Worm (Caenorhabditis elegans) whole organism, L4 larva: Measurements from ENCODE around the gene daf-5.

Experiments used
- D1046.2 ChIP-seq: fragments of 200-800 bp; sonication (Bioruptor generic); IDR thresholded peaks from 2 replicates; pipeline ENCODE4 v1.3.6; 2022; ENCODE audit warnings: missing genetic modification characterization, missing compliant biosample characterization
- F10B5.3 ChIP-seq: sonication (generic microtip); optimal IDR thresholded peaks from 2 replicates; lab custom pipeline; 2016; ENCODE audit warnings: mild to moderate bottlenecking, missing genetic modification characterization, missing compliant biosample characterization
- F26F4.8 ChIP-seq: fragments of 200-800 bp; sonication (Bioruptor generic); conservative IDR thresholded peaks from 2 replicates; pipeline ENCODE4 v1.3.6; 2022; ENCODE audit warnings: missing genetic modification characterization, missing compliant biosample characterization
- F37D6.2 ChIP-seq: sonication (generic microtip); optimal IDR thresholded peaks from 2 replicates; lab custom pipeline; 2016; ENCODE audit warnings: mild to moderate bottlenecking, missing genetic modification characterization, missing compliant biosample characterization
- F44E2.7 ChIP-seq: fragments of 200-800 bp; sonication (Bioruptor generic); IDR thresholded peaks from 2 replicates; pipeline ENCODE4 v2.1.2; 2022; ENCODE audit warnings: missing genetic modification characterization, missing compliant biosample characterization
- Y5F2A.4 ChIP-seq: fragments of 200-800 bp; sonication (Bioruptor generic); optimal IDR thresholded peaks from 2 replicates; lab custom pipeline; 2018; ENCODE audit warnings: mild to moderate bottlenecking, missing genetic modification characterization, missing compliant biosample characterization
- Y75B8A.6 ChIP-seq: fragments of 200-800 bp; sonication (Bioruptor generic); IDR thresholded peaks from 2 replicates; pipeline ENCODE4 v1.3.6; 2022; ENCODE audit warnings: missing genetic modification reagents, missing genetic modification characterization, missing compliant biosample characterization
- ZK337.2 ChIP-seq: fragments of 200-800 bp; sonication (Bioruptor generic); IDR thresholded peaks from 2 replicates; pipeline ENCODE4 v1.3.6; 2022; ENCODE audit warnings: missing genetic modification reagents, missing genetic modification characterization, missing compliant biosample characterization
- ZK546.5 ChIP-seq, 2 experiments: sonication (generic microtip); optimal IDR thresholded peaks; 2 replicates each; lab custom pipeline; 2017; ENCODE audit warnings: missing biosample characterization in 2 of 2, missing genetic modification characterization in 2 of 2
- ama-1 ChIP-seq: fragments of 150-350 bp; optimal IDR thresholded peaks from 2 replicates; lab custom pipeline; 2014; ENCODE audit warnings: inconsistent platforms, mixed read lengths
- arid-1 ChIP-seq: fragments of 200-800 bp; sonication (Bioruptor generic); conservative IDR thresholded peaks from 2 replicates; pipeline ENCODE4 v1.3.6; 2022; ENCODE audit warnings: missing genetic modification reagents, missing genetic modification characterization, missing compliant biosample characterization
- attf-4 ChIP-seq: sonication (generic microtip); optimal IDR thresholded peaks from 3 replicates; lab custom pipeline; 2017; ENCODE audit warnings: missing biosample characterization, missing genetic modification characterization
- ces-1 ChIP-seq: fragments of 150-350 bp; sonication (generic microtip); optimal IDR thresholded peaks from 4 replicates; lab custom pipeline; 2014; ENCODE audit warnings: missing biosample characterization, missing genetic modification reagents, missing genetic modification characterization
- ctbp-1 ChIP-seq: fragments of 200-800 bp; sonication (Bioruptor generic); IDR thresholded peaks from 2 replicates; pipeline ENCODE4 v1.3.6; 2022; ENCODE audit warnings: missing genetic modification reagents, missing genetic modification characterization, missing compliant biosample characterization
- daf-19 ChIP-seq: fragments of 200-800 bp; sonication (Bioruptor generic); conservative IDR thresholded peaks from 2 replicates; pipeline ENCODE4 v1.3.6; 2022; ENCODE audit warnings: missing genetic modification characterization, missing compliant biosample characterization
- dpl-1 ChIP-seq: fragments of 150-350 bp; optimal IDR thresholded peaks from 2 replicates; lab custom pipeline; 2014; ENCODE audit warnings: missing biosample characterization, missing genetic modification reagents, missing genetic modification characterization
- egl-27 ChIP-seq: sonication (generic microtip); optimal IDR thresholded peaks from 3 replicates; lab custom pipeline; 2017; ENCODE audit warnings: missing biosample characterization, missing genetic modification reagents, missing genetic modification characterization
- fos-1 ChIP-seq: fragments of 150-350 bp; optimal IDR thresholded peaks from 2 replicates; lab custom pipeline; 2014; ENCODE audit warnings: missing biosample characterization, missing genetic modification characterization
- hif-1 ChIP-seq, 2 experiments: sonication (generic microtip); optimal IDR thresholded peaks; 2 replicates each; lab custom pipeline; 2016 to 2017; ENCODE audit warnings: missing compliant biosample characterization in 2 of 2, missing genetic modification characterization in 2 of 2, missing genetic modification reagents in 2 of 2, missing genotype in 2 of 2, mild to moderate bottlenecking in 1 of 2
- hlh-11 ChIP-seq: fragments of 200-800 bp; sonication (Bioruptor generic); optimal IDR thresholded peaks from 2 replicates; lab custom pipeline; 2018; ENCODE audit warnings: mild to moderate bottlenecking, missing genetic modification characterization, missing compliant biosample characterization
- lin-13 ChIP-seq: fragments of 150-350 bp; optimal IDR thresholded peaks from 2 replicates; lab custom pipeline; 2014; ENCODE audit warnings: missing biosample characterization, missing genetic modification reagents, missing genetic modification characterization
- lsy-2 ChIP-seq, 2 experiments: fragments of 150-350 bp in 1 of 2; sonication (generic microtip) in 1 of 2; optimal IDR thresholded peaks; 2 replicates each; lab custom pipeline; 2014 to 2017; ENCODE audit warnings: missing biosample characterization in 2 of 2, missing genetic modification characterization in 2 of 2
- mdt-29 ChIP-seq: fragments of 200-800 bp; sonication (Bioruptor generic); IDR thresholded peaks from 2 replicates; pipeline ENCODE4 v1.3.6; 2022; ENCODE audit warnings: missing genetic modification reagents, missing genetic modification characterization, missing compliant biosample characterization
- nhr-102 ChIP-seq: sonication (generic microtip); optimal IDR thresholded peaks from 2 replicates; lab custom pipeline; 2016; ENCODE audit warnings: mild to moderate bottlenecking, missing genetic modification characterization, moderate library complexity, missing compliant biosample characterization
- nhr-25 ChIP-seq: sonication (generic microtip); optimal IDR thresholded peaks from 2 replicates; lab custom pipeline; 2017; ENCODE audit warnings: missing genetic modification characterization, mild to moderate bottlenecking, missing compliant biosample characterization, antibody characterized with exemption, moderate library complexity, borderline replicate concordance; ENCODE audit not compliant: insufficient read depth
- nhr-28 ChIP-seq: fragments of 150-350 bp; optimal IDR thresholded peaks from 2 replicates; lab custom pipeline; 2014; ENCODE audit warnings: missing biosample characterization, missing genetic modification characterization
- nhr-41 ChIP-seq: fragments of 200-800 bp; sonication (Bioruptor generic); IDR thresholded peaks from 2 replicates; pipeline ENCODE4 v1.3.6; 2022; ENCODE audit warnings: missing genetic modification reagents, missing genetic modification characterization, missing compliant biosample characterization
- nhr-42 ChIP-seq: fragments of 200-800 bp; sonication (Bioruptor generic); IDR thresholded peaks from 2 replicates; pipeline ENCODE4 v1.3.6; 2022; ENCODE audit warnings: missing genetic modification characterization, missing compliant biosample characterization
- nhr-76 ChIP-seq: fragments of 150-350 bp; optimal IDR thresholded peaks from 2 replicates; lab custom pipeline; 2014; ENCODE audit warnings: missing biosample characterization, missing genetic modification characterization
- nhr-77 ChIP-seq: fragments of 150-350 bp; optimal IDR thresholded peaks from 2 replicates; lab custom pipeline; 2014; ENCODE audit warnings: missing biosample characterization, missing genetic modification characterization
- pha-4 ChIP-seq, 2 experiments: fragments of 150-350 bp in 1 of 2; fragments of 200-800 bp in 1 of 2; sonication (Bioruptor generic) in 1 of 2; IDR thresholded peaks in 1 of 2; optimal IDR thresholded peaks in 1 of 2; 2 replicates each; pipeline versions ENCODE4 v1.3.6 to Lab custom; 2014 to 2022; ENCODE audit warnings: missing genetic modification characterization in 2 of 2, missing genetic modification reagents in 2 of 2, missing biosample characterization in 1 of 2, missing compliant biosample characterization in 1 of 2
- rbr-2 ChIP-seq: sonication (generic microtip); optimal IDR thresholded peaks from 2 replicates; lab custom pipeline; 2016; ENCODE audit warnings: missing genotype, missing genetic modification characterization, missing compliant biosample characterization
- sdz-12 ChIP-seq: fragments of 200-800 bp; sonication (Bioruptor generic); optimal IDR thresholded peaks from 2 replicates; lab custom pipeline; 2018; ENCODE audit warnings: mild to moderate bottlenecking, missing genetic modification characterization, missing compliant biosample characterization
- set-16 ChIP-seq: fragments of 200-800 bp; sonication (Bioruptor generic); IDR thresholded peaks from 2 replicates; pipeline ENCODE4 v1.3.6; 2022; ENCODE audit warnings: missing genetic modification reagents, missing genetic modification characterization, missing compliant biosample characterization
- snpc-4 ChIP-seq: fragments of 150-350 bp; optimal IDR thresholded peaks from 2 replicates; lab custom pipeline; 2014; ENCODE audit warnings: missing biosample characterization, missing genetic modification characterization
- spr-3 ChIP-seq: fragments of 200-800 bp; sonication (Bioruptor generic); optimal IDR thresholded peaks from 2 replicates; lab custom pipeline; 2018; ENCODE audit warnings: mild to moderate bottlenecking, missing genetic modification characterization, missing compliant biosample characterization
- tag-97 ChIP-seq: fragments of 200-800 bp; sonication (Bioruptor generic); IDR thresholded peaks from 2 replicates; pipeline ENCODE4 v1.3.6; 2022; ENCODE audit warnings: missing genetic modification characterization, missing compliant biosample characterization
- tra-1 ChIP-seq: fragments of 200-800 bp; sonication (Bioruptor generic); IDR thresholded peaks from 2 replicates; pipeline ENCODE4 v1.3.6; 2022; ENCODE audit warnings: missing genetic modification reagents, missing genetic modification characterization, missing compliant biosample characterization
- unc-39 ChIP-seq: sonication (generic microtip); optimal IDR thresholded peaks from 2 replicates; lab custom pipeline; 2017; ENCODE audit warnings: missing biosample characterization, missing genetic modification characterization
- unc-62 ChIP-seq, 3 experiments: fragments of 150-350 bp in 1 of 3; sonication (generic microtip); optimal IDR thresholded peaks in 2 of 3; peaks in 1 of 3; 1 replicate in 1 of 3; 2 replicates in 2 of 3; lab custom pipeline; 2014 to 2017; ENCODE audit warnings: missing biosample characterization in 3 of 3, missing genetic modification characterization in 3 of 3, missing genetic modification reagents in 3 of 3, missing genotype in 1 of 3
- vab-7 ChIP-seq: fragments of 200-800 bp; sonication (Bioruptor generic); IDR thresholded peaks from 2 replicates; pipeline ENCODE4 v1.3.6; 2022; ENCODE audit warnings: missing genetic modification reagents, missing genetic modification characterization, missing compliant biosample characterization
- zfp-2 ChIP-seq: sonication (generic microtip); optimal IDR thresholded peaks from 2 replicates; lab custom pipeline; 2016; ENCODE audit warnings: mild to moderate bottlenecking, missing genetic modification characterization, missing compliant biosample characterization
- zfp-3 ChIP-seq: fragments of 200-800 bp; sonication (Bioruptor generic); conservative IDR thresholded peaks from 2 replicates; pipeline ENCODE4 v1.3.6; 2022; ENCODE audit warnings: missing genetic modification reagents, missing genetic modification characterization, missing compliant biosample characterization
- zip-11 ChIP-seq: fragments of 200-800 bp; sonication (Bioruptor generic); IDR thresholded peaks from 2 replicates; pipeline ENCODE4 v1.3.6; 2022; ENCODE audit warnings: missing genetic modification characterization, missing compliant biosample characterization

Gene daf-5

DNA sequence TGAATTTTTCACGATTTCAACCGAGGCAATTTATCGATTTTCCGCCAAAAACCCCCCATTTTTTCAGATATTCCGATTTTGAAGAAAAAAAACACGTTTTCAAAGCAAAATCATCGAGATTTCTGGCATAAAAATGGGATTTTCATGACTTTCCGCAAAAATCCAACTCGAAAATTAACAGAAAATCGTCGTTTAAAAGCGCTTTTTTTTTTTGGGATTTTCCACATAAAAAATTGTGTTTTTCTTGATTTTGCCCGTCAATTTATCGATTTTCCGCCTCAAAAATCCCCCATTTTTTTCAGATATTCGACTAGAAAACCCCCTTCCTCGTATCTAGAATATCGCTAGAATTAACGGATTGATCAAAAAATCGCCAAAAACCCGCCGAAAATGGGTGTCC, 16.5 kb upstream of the daf-5 start, which contains the start of gene xrn-1:
TSS of gene xrn-1 (plus strand) at position 301 of the 400 bp plus-strand sequence.
- TF ChIP-seq Y5F2A.4 (GFP tag; lab: Kevin White, UChicago) (no peak), snpc-4 (tag; lab: Kevin White, UChicago) (no peak), hlh-11 (no peak), lin-13 (GFP tag; lab: Kevin White, UChicago) (no peak), arid-1 (no peak), nhr-102 (tag; lab: Kevin White, UChicago) (no peak), pha-4 (GFP tag; IDR thresholded peaks at IDR 0.05; lab: Robert Waterston, UW) (no peak), pha-4 (tag; optimal IDR thresholded peaks at IDR 0.05; lab: Kevin White, UChicago) (no peak), ama-1 (lab: Kevin White, UChicago) (no peak)

DNA sequence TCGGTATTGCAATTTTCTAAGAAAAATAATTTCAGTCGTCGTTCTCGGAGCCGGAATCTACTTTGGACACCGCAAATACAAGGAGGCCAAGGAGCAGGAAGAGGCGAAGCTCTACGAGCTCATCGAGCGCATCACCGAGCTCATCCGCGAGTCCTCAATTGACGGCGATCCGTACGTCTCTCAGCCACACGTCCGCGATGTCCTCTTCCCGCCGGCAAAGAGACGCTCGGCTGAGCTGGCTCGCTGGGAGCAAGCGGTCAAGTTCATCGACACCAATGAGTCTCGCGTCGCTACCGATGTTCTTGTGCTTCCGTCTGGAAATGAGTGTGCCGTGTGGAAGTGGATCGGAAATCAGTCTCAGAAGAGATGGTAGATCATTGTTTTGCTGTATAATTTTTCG, 13.4 kb upstream of the daf-5 start:
- TF ChIP-seq ZK546.5 (tag; optimal IDR thresholded peaks at IDR 0.05; lab: Kevin White, UChicago) (no peak), Y75B8A.6 (GFP tag; lab: Robert Waterston, UW) (no peak), zip-11 (GFP tag; lab: Robert Waterston, UW) (no peak), nhr-41 (GFP tag; lab: Robert Waterston, UW) (no peak), set-16 (GFP tag; lab: Robert Waterston, UW) (peak; percentile 90), daf-19 (GFP tag; lab: Robert Waterston, UW) (no peak), F26F4.8 (no peak)

DNA sequence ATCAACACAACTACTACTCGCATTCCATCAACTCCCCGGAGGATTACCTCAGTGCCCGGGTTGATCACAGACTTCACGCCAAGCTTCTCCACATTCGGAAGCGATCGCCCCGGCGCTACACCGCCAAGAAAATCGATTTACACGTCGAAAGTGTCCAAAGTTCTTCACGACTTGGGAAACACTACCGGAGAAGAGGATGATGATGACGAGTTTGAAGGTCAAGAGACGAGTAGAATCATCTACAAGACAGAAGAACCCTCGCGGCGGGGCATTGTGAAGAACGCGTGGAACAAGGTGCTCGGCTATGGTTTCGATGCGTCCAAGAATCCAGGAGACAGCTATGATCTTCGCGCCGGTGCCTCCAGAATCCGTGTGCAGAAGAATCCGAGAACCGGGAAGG, 11.9 kb upstream of the daf-5 start:
- TF ChIP-seq spr-3 (GFP tag; lab: Kevin White, UChicago) (no peak), ces-1 (GFP tag; lab: Kevin White, UChicago) (no peak), rbr-2 (tag; lab: Kevin White, UChicago) (no peak), D1046.2 (GFP tag; lab: Robert Waterston, UW) (no peak), fos-1 (tag; lab: Kevin White, UChicago) (no peak), lsy-2 (tag; optimal IDR thresholded peaks at IDR 0.05; lab: Kevin White, UChicago) (no peak), nhr-102 (tag; lab: Kevin White, UChicago) (no peak), F10B5.3 (tag; lab: Kevin White, UChicago) (no peak), zfp-3 (GFP tag; lab: Robert Waterston, UW) (no peak), snpc-4 (tag; lab: Kevin White, UChicago) (no peak), nhr-42 (no peak), nhr-76 (tag; lab: Kevin White, UChicago) (no peak), nhr-25 (no peak), F37D6.2 (tag; lab: Kevin White, UChicago) (no peak), arid-1 (no peak), zfp-2 (tag; lab: Kevin White, UChicago) (no peak), hlh-11 (no peak)
- TF ChIP-seq, all 104 proteins: peak for 0

DNA sequence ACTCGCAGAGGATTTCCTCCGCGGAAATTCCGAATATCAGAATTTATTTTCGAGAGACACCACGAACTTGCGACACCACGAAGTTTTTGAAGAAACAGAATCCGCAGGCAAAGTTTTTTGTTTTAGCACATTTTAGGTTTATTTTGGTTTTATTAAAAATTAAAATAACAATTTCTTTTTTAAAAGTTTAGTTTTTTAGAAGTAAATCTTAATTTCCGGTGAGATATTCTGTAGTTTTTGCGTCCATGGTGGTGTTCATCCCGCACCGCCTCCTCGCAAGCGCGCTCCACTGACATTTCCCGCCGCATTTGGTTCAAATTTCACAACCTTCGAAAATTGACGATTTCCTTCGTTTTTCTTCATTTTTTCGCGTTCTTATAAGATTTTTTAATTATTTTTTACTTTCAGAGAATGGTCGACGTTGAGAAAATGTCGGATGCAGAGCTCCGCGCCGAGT, 11.0 kb upstream of the daf-5 start, which contains the start of gene lem-2:
TSS of gene lem-2 (plus strand) at position 407 of the 457 bp plus-strand sequence.
- TF ChIP-seq dpl-1 (GFP tag; lab: Kevin White, UChicago) (peak; percentile 89), nhr-77 (peak; percentile 84), mdt-29 (no peak), spr-3 (GFP tag; lab: Kevin White, UChicago) (no peak), unc-39 (tag; lab: Kevin White, UChicago) (no peak), ZK337.2 (peak; percentile 70), sdz-12 (no peak), vab-7 (GFP tag; lab: Robert Waterston, UW) (peak; percentile 77), hif-1 (tag; optimal IDR thresholded peaks at IDR 0.05; lab: Kevin White, UChicago) (peak in 1 of 2 experiments; percentile 92), egl-27 (no peak), unc-62 (GFP tag; optimal IDR thresholded peaks at IDR 0.05 in 1 of 2; lab: Kevin White, UChicago) (peak in 1 of 2 experiments; percentile 59), unc-62 (tag; optimal IDR thresholded peaks at IDR 0.05; lab: Kevin White, UChicago) (no peak), ctbp-1 (0 out of 2 replicates have a peak, but pooled peaks have one; percentile 36), F44E2.7 (GFP tag; lab: Robert Waterston, UW) (no peak), nhr-28 (tag; lab: Kevin White, UChicago) (peak; percentile 45), tra-1 (GFP tag; lab: Robert Waterston, UW) (peak; percentile 38; the same call in 1 of the 2 replicates), attf-4 (no peak), lsy-2 (tag; optimal IDR thresholded peaks at IDR 0.05; lab: Kevin White, UChicago) (peak; percentile 13 to 76), tag-97 (GFP tag; lab: Robert Waterston, UW) (no peak), zfp-3 (GFP tag; lab: Robert Waterston, UW) (no peak), arid-1 (0 out of 2 replicates have a peak, but pooled peaks have one; percentile 33)
